Fruit fly (Drosophila melanogaster) whole organism, pupa: ENCODE results near the gene CG14929.
A peak's percentile ranks its signal among the peaks of the same experiment; 100 is the strongest.

Source experiments
- CG10348 ChIP-seq: fragments of 200-800 bp; sonication (Bioruptor generic); IDR thresholded peaks from 2 replicates; pipeline ENCODE4 v1.3.6; 2022; ENCODE audit warnings: missing biosample characterization, missing genetic modification characterization
- CG12605 ChIP-seq: fragments of 200-800 bp; sonication (Bioruptor generic); IDR thresholded peaks from 2 replicates; pipeline ENCODE4 v1.3.6; 2022; ENCODE audit warnings: missing biosample characterization, missing genetic modification characterization
- CG13204 ChIP-seq: fragments of 200-800 bp; sonication (Bioruptor generic); optimal IDR thresholded peaks from 2 replicates; lab custom pipeline; 2018; ENCODE audit warnings: missing biosample characterization, mild to moderate bottlenecking, missing genetic modification characterization, moderate library complexity
- CG14655 ChIP-seq: fragments of 200-800 bp; sonication (Bioruptor generic); optimal IDR thresholded peaks from 3 replicates; lab custom pipeline; 2017; ENCODE audit warnings: mild to moderate bottlenecking, missing biosample characterization, missing genetic modification reagents, missing genetic modification characterization
- CG15710 ChIP-seq: fragments of 200-800 bp; sonication (Bioruptor generic); optimal IDR thresholded peaks from 2 replicates; lab custom pipeline; 2018; ENCODE audit warnings: missing biosample characterization, mild to moderate bottlenecking, missing genetic modification characterization, moderate library complexity
- CG17806 ChIP-seq: fragments of 200-800 bp; sonication (Bioruptor generic); optimal IDR thresholded peaks from 2 replicates; lab custom pipeline; 2018; ENCODE audit warnings: missing biosample characterization, mild to moderate bottlenecking, missing genetic modification characterization, moderate library complexity
- CG32121 ChIP-seq: fragments of 200-800 bp; sonication (Bioruptor generic); IDR thresholded peaks from 2 replicates; pipeline ENCODE4 v1.3.6; 2022; ENCODE audit warnings: missing biosample characterization, missing genetic modification characterization
- CG34367 ChIP-seq: fragments of 200-800 bp; sonication (Bioruptor generic); optimal IDR thresholded peaks from 2 replicates; lab custom pipeline; 2018; ENCODE audit warnings: missing biosample characterization, mild to moderate bottlenecking, missing genetic modification characterization
- CG4496 ChIP-seq: fragments of 200-800 bp; sonication (Bioruptor generic); IDR thresholded peaks from 3 replicates; pipeline ENCODE4 v1.3.6; 2022; ENCODE audit warnings: missing biosample characterization, missing genetic modification characterization
- CG8159 ChIP-seq: fragments of 200-800 bp; sonication (Bioruptor generic); optimal IDR thresholded peaks from 3 replicates; lab custom pipeline; 2018; ENCODE audit warnings: missing biosample characterization, mild to moderate bottlenecking, missing genetic modification characterization, moderate library complexity
- CG8301 ChIP-seq: fragments of 200-800 bp; sonication (Bioruptor generic); optimal IDR thresholded peaks from 2 replicates; lab custom pipeline; 2018; ENCODE audit warnings: missing biosample characterization, mild to moderate bottlenecking, missing genetic modification characterization
- CG9948 ChIP-seq: fragments of 200-800 bp; sonication (Bioruptor generic); optimal IDR thresholded peaks from 2 replicates; lab custom pipeline; 2018; ENCODE audit warnings: missing biosample characterization, mild to moderate bottlenecking, missing genetic modification characterization, moderate library complexity
- D1 ChIP-seq: fragments of 200-800 bp; sonication (Bioruptor generic); optimal IDR thresholded peaks from 2 replicates; lab custom pipeline; 2018; ENCODE audit warnings: missing biosample characterization, mild to moderate bottlenecking, missing genetic modification characterization, moderate library complexity
- EcR ChIP-seq: fragments of 200-800 bp; sonication (Bioruptor generic); optimal IDR thresholded peaks from 3 replicates; lab custom pipeline; 2019; ENCODE audit warnings: missing biosample characterization, missing genetic modification characterization, mild to moderate bottlenecking, moderate library complexity, missing genetic modification reagents
- Ets98B ChIP-seq: fragments of 200-800 bp; sonication (Bioruptor generic); IDR thresholded peaks from 2 replicates; pipeline ENCODE4 v1.3.6; 2022; ENCODE audit warnings: missing biosample characterization, missing genetic modification characterization
- Pif1A ChIP-seq: fragments of 200-800 bp; sonication (Bioruptor generic); optimal IDR thresholded peaks from 3 replicates; lab custom pipeline; 2016; ENCODE audit warnings: missing biosample characterization, missing genetic modification characterization
- Pif1B ChIP-seq: fragments of 200-800 bp; sonication (Bioruptor generic); optimal IDR thresholded peaks from 3 replicates; lab custom pipeline; 2016; ENCODE audit warnings: missing biosample characterization, missing genetic modification characterization
- Snoo ChIP-seq: fragments of 200-800 bp; sonication (Bioruptor generic); optimal IDR thresholded peaks from 3 replicates; lab custom pipeline; 2017; ENCODE audit warnings: missing biosample characterization, mild to moderate bottlenecking, missing genetic modification characterization, inconsistent platforms
- fd96Ca ChIP-seq: fragments of 200-800 bp; sonication (Bioruptor generic); IDR thresholded peaks from 3 replicates; pipeline ENCODE4 v1.3.6; 2022; ENCODE audit warnings: missing biosample characterization, missing genetic modification characterization
- gl ChIP-seq: fragments of 200-800 bp; sonication (Bioruptor generic); optimal IDR thresholded peaks from 2 replicates; lab custom pipeline; 2018; ENCODE audit warnings: missing biosample characterization, mild to moderate bottlenecking, missing genetic modification characterization
- rn ChIP-seq: fragments of 200-800 bp; sonication (Bioruptor generic); IDR thresholded peaks from 2 replicates; pipeline ENCODE4 v1.3.6; 2022; ENCODE audit warnings: missing biosample characterization, missing genetic modification characterization

The CG14929 gene

dm6 chr2L:11519532-11519931, at the start of gene CG14929:
CG14929 (plus strand) TSS chr2L:11519832.
- no peak for TF ChIP-seq CG8301 (tag; lab: Kevin White, UChicago)
- TF ChIP-seq gl (tag; lab: Kevin White, UChicago): no peak
- no peak for TF ChIP-seq CG9948
- no peak for TF ChIP-seq CG34367 (tag; lab: Kevin White, UChicago)
- TF ChIP-seq, all 21 proteins: peak for 0

dm6 chr2L:11469973-11470372, 49.7 kb upstream of the CG14929 start:
- peak; percentile 38 for TF ChIP-seq CG14655 (GFP tag; lab: Kevin White, UChicago)
- no peak for TF ChIP-seq EcR (GFP tag; lab: Kevin White, UChicago)

dm6 chr2L:11471979-11472514, 47.6 kb upstream of the CG14929 start:
- TF ChIP-seq Snoo (tag; lab: Kevin White, UChicago): no peak
- TF ChIP-seq EcR (GFP tag; lab: Kevin White, UChicago): no peak
- TF ChIP-seq CG15710: no peak
- no peak for TF ChIP-seq CG8159 (tag; lab: Kevin White, UChicago)
- TF ChIP-seq CG14655 (GFP tag; lab: Kevin White, UChicago): no peak
- no peak for TF ChIP-seq CG32121 (GFP tag; lab: Robert Waterston, UW)
- no peak for TF ChIP-seq CG12605 (GFP tag; lab: Robert Waterston, UW)
- TF ChIP-seq CG13204 (GFP tag; lab: Kevin White, UChicago): no peak
- no peak for TF ChIP-seq CG4496 (GFP tag; lab: Robert Waterston, UW)
- TF ChIP-seq rn (GFP tag; lab: Robert Waterston, UW): no peak
- no peak for TF ChIP-seq Pif1B (GFP tag; lab: Kevin White, UChicago)
- no peak for TF ChIP-seq CG10348 (GFP tag; lab: Robert Waterston, UW)
- no peak for TF ChIP-seq fd96Ca (GFP tag; lab: Robert Waterston, UW)
- TF ChIP-seq Ets98B (GFP tag; lab: Robert Waterston, UW): no peak
- no peak for TF ChIP-seq D1 (tag; lab: Kevin White, UChicago)
- no peak for TF ChIP-seq CG17806 (tag; lab: Kevin White, UChicago)
- TF ChIP-seq CG9948: no peak
- TF ChIP-seq CG34367 (tag; lab: Kevin White, UChicago): no peak
- TF ChIP-seq gl (tag; lab: Kevin White, UChicago): no peak

dm6 chr2L:11474960-11475359, 44.7 kb upstream of the CG14929 start:
- TF ChIP-seq CG8301 (tag; lab: Kevin White, UChicago) (no peak), CG14655 (GFP tag; lab: Kevin White, UChicago) (no peak), Pif1A (no peak), CG13204 (GFP tag; lab: Kevin White, UChicago) (no peak), CG32121 (GFP tag; lab: Robert Waterston, UW) (no peak), EcR (GFP tag; lab: Kevin White, UChicago) (no peak), D1 (tag; lab: Kevin White, UChicago) (no peak), CG4496 (GFP tag; lab: Robert Waterston, UW) (no peak), CG10348 (GFP tag; lab: Robert Waterston, UW) (no peak), CG8159 (tag; lab: Kevin White, UChicago) (no peak), fd96Ca (GFP tag; lab: Robert Waterston, UW) (no peak), CG17806 (tag; lab: Kevin White, UChicago) (no peak), rn (GFP tag; lab: Robert Waterston, UW) (no peak), Ets98B (GFP tag; lab: Robert Waterston, UW) (no peak), Snoo (tag; lab: Kevin White, UChicago) (no peak), CG9948 (no peak), CG12605 (GFP tag; lab: Robert Waterston, UW) (no peak), CG34367 (tag; lab: Kevin White, UChicago) (no peak)

- TF ChIP-seq CG34367 (tag; lab: Kevin White, UChicago) (no peak), CG17806 (tag; lab: Kevin White, UChicago) (no peak), CG10348 (GFP tag; lab: Robert Waterston, UW) (no peak), Pif1A (no peak), CG32121 (GFP tag; lab: Robert Waterston, UW) (no peak), fd96Ca (GFP tag; lab: Robert Waterston, UW) (no peak), CG14655 (GFP tag; lab: Kevin White, UChicago) (no peak), CG8159 (tag; lab: Kevin White, UChicago) (no peak), gl (tag; lab: Kevin White, UChicago) (no peak), Pif1B (GFP tag; lab: Kevin White, UChicago) (no peak), CG8301 (tag; lab: Kevin White, UChicago) (no peak), CG13204 (GFP tag; lab: Kevin White, UChicago) (no peak), CG9948 (no peak), CG12605 (GFP tag; lab: Robert Waterston, UW) (no peak), Ets98B (GFP tag; lab: Robert Waterston, UW) (no peak)
These were observed 35.2 kb upstream of the CG14929 start, which contains the start of the genes CG43355 and sala for dm6 chr2L:11484407-11484806. CG43355 (plus strand) TSS chr2L:11484707. sala (plus strand) TSS chr2L:11484707.

dm6 chr2L:11488465-11489037, 31.1 kb upstream of the CG14929 start:
- no peak for TF ChIP-seq CG8301 (tag; lab: Kevin White, UChicago)
